Fruit fly (Drosophila melanogaster): ENCODE measurements around the gene FucT6.
A peak's percentile ranks its signal among the peaks of the same experiment; 100 is the strongest.

FucT6 gene

dm6 chrX:11716731-11717326 lies 7.1 kb upstream of the FucT6 start, which contains the start of gene prtp (continued):
- no peak for TF ChIP-seq CG3163 (GFP tag; optimal IDR thresholded peaks at IDR 0.05)
- TF ChIP-seq CG8281 (tag; optimal IDR thresholded peaks at IDR 0.05), result no peak
- no peak for TF ChIP-seq scrt (GFP tag; optimal IDR thresholded peaks at IDR 0.05)
- no peak for TF ChIP-seq fd3F (GFP tag; optimal IDR thresholded peaks at IDR 0.05)
- TF ChIP-seq Hmr (GFP tag; optimal IDR thresholded peaks at IDR 0.05), result peak; percentile 14
- TF ChIP-seq CG7987 (GFP tag; optimal IDR thresholded peaks at IDR 0.05), result no peak
- TF ChIP-seq Ptx1 (GFP tag; IDR thresholded peaks at IDR 0.05), result 0 out of 2 replicates have a peak, but pooled peaks have one; percentile 38
- TF ChIP-seq CG14860 (GFP tag; IDR thresholded peaks at IDR 0.05; ENCODE audit: partially characterized antibody), result no peak; the same call in 2 of the 3 replicates
- no peak for TF ChIP-seq yki (optimal IDR thresholded peaks at IDR 0.05)
- no peak for TF ChIP-seq CG1602 (GFP tag; optimal IDR thresholded peaks at IDR 0.05)
- TF ChIP-seq dati (GFP tag; IDR thresholded peaks at IDR 0.05), result no peak
- peak; percentile 20 for TF ChIP-seq Max (GFP tag; optimal IDR thresholded peaks at IDR 0.05)
- TF ChIP-seq luna (GFP tag; optimal IDR thresholded peaks at IDR 0.05), result no peak
- peak; percentile 48 for TF ChIP-seq lbe (GFP tag; optimal IDR thresholded peaks at IDR 0.05)
- no peak for TF ChIP-seq CG4617 (GFP tag; optimal IDR thresholded peaks at IDR 0.05; ENCODE audit: borderline replicate concordance)
- TF ChIP-seq CG33557 (GFP tag; optimal IDR thresholded peaks at IDR 0.05), result no peak
- no peak for TF ChIP-seq gcm (GFP tag; optimal IDR thresholded peaks at IDR 0.05)
- no peak for TF ChIP-seq CG17359 (tag; optimal IDR thresholded peaks at IDR 0.05)
- no peak for TF ChIP-seq CG1529 (GFP tag; optimal IDR thresholded peaks at IDR 0.05)
- peak in 1 of 2 experiments; percentile 21 for TF ChIP-seq bsh (GFP tag; optimal IDR thresholded peaks at IDR 0.05)
- no peak for TF ChIP-seq CG9437 (GFP tag; optimal IDR thresholded peaks at IDR 0.05)
- peak; percentile 27 for TF ChIP-seq CG2712 (tag; optimal IDR thresholded peaks at IDR 0.05)
- no peak for TF ChIP-seq pita (GFP tag; optimal IDR thresholded peaks at IDR 0.05)
- no peak for TF ChIP-seq CG16779 (GFP tag; IDR thresholded peaks at IDR 0.05)
- peak; percentile 8; the same call in 1 of the 2 replicates for TF ChIP-seq inv (GFP tag; IDR thresholded peaks at IDR 0.05; ENCODE audit: partially characterized antibody)
- TF ChIP-seq CG11247 (GFP tag; IDR thresholded peaks at IDR 0.05), result no peak
- no peak for TF ChIP-seq Doc2 (GFP tag; IDR thresholded peaks at IDR 0.05)
- no peak for TF ChIP-seq CG3065 (GFP tag; optimal IDR thresholded peaks at IDR 0.05)
- no peak for TF ChIP-seq CG13624 (GFP tag; optimal IDR thresholded peaks at IDR 0.05)
- TF ChIP-seq Side (GFP tag; optimal IDR thresholded peaks at IDR 0.05), result no peak
- peak; percentile 34 for TF ChIP-seq Chrac-16 (GFP tag; optimal IDR thresholded peaks at IDR 0.05)
- no peak for TF ChIP-seq Dek (tag; optimal IDR thresholded peaks at IDR 0.05)
- TF ChIP-seq ac (GFP tag; optimal IDR thresholded peaks at IDR 0.05), result no peak
- no peak for TF ChIP-seq grau (tag; optimal IDR thresholded peaks at IDR 0.05)

- TF ChIP-seq CG6272 (GFP tag; IDR thresholded peaks at IDR 0.05) (peak; percentile 71), sens (GFP tag) (peak; percentile 96), Meics (GFP tag; optimal IDR thresholded peaks at IDR 0.05) (peak; percentile 93), nmo (GFP tag; optimal IDR thresholded peaks at IDR 0.05) (peak; percentile 94), her (GFP tag; optimal IDR thresholded peaks at IDR 0.05) (peak; percentile 63), Jarid2 (GFP tag; optimal IDR thresholded peaks at IDR 0.05) (peak; percentile 66), CG5180 (GFP tag; optimal IDR thresholded peaks at IDR 0.05) (peak; percentile 72), Oli (tag; optimal IDR thresholded peaks at IDR 0.05) (peak; percentile 92), chn (GFP tag; optimal IDR thresholded peaks at IDR 0.05) (peak; percentile 89), CG32532 (GFP tag; IDR thresholded peaks at IDR 0.05) (peak; percentile 81), bowl (GFP tag; IDR thresholded peaks at IDR 0.05) (0 out of 2 replicates have a peak, but pooled peaks have one; percentile 17), Stat92E (GFP tag; optimal IDR thresholded peaks at IDR 0.05) (peak in 1 of 3 experiments; percentile 18), CG18619 (GFP tag; optimal IDR thresholded peaks at IDR 0.05) (peak; percentile 89), NFAT (GFP tag; IDR thresholded peaks at IDR 0.05) (peak; percentile 61), Ravus (GFP tag; IDR thresholded peaks at IDR 0.05) (peak; percentile 67), CG1602 (GFP tag; optimal IDR thresholded peaks at IDR 0.05) (peak; percentile 90), fru (optimal IDR thresholded peaks at IDR 0.05) (peak; percentile 6)
Measured at dm6 chrX:11715937-11716730, 6.4 kb upstream of the FucT6 start.

Measured in whole organism, embryonic.